Worm (Caenorhabditis elegans) whole organism, L4/young adult: ENCODE results near the gene Y71H2B.4.

Experiments
- W03F9.2 ChIP-seq: fragments of 150-350 bp; optimal IDR thresholded peaks from 2 replicates; lab custom pipeline; 2014; ENCODE audit warnings: missing biosample characterization, missing genetic modification characterization
- dao-5 ChIP-seq: sonication (generic microtip); optimal IDR thresholded peaks from 2 replicates; lab custom pipeline; 2016; ENCODE audit warnings: missing genotype, missing genetic modification characterization, moderate library complexity, missing compliant biosample characterization
- him-1 ChIP-seq: sonication (generic microtip); optimal IDR thresholded peaks from 2 replicates; lab custom pipeline; 2016; ENCODE audit warnings: missing genotype, missing genetic modification reagents, missing genetic modification characterization, missing compliant biosample characterization

DNA sequence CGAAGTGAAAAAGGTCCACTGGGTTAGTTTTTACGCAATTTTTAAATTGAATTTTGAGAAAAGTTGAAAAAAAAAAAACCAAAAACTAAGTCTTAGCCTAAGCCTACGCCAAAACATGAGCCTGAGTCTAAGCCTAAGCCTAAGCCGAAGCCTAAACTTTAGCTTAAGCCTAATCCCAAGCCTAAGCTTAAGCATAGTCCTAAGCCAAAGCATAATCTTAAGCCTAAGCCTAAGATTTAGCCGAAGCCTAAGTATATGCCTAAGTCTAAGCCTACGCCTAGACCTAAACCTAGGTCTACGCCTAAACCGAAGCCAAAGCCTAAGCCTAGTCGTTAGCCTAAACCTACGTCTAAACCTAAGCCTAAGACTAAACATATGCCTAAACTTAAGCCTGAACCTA lies 22.9 kb downstream of the Y71H2B.4 start:
- TF ChIP-seq him-1 (tag; lab: Kevin White, UChicago) (no peak), W03F9.2 (tag; lab: Kevin White, UChicago) (no peak), dao-5 (tag; lab: Kevin White, UChicago) (no peak)
